Fruit fly (Drosophila melanogaster) whole organism, adult: ENCODE results near the gene Tusp.

Experiments
- CG11617 ChIP-seq: fragments of 200-800 bp; sonication (Bioruptor generic); optimal IDR thresholded peaks from 2 replicates; lab custom pipeline; 2017; ENCODE audit warnings: mild to moderate bottlenecking, missing biosample characterization, missing genetic modification reagents, missing genetic modification characterization
- CG12768 ChIP-seq: fragments of 200-800 bp; sonication (Bioruptor generic); optimal IDR thresholded peaks from 2 replicates; lab custom pipeline; 2017; ENCODE audit warnings: missing biosample characterization, missing genetic modification characterization, mild to moderate bottlenecking, moderate library complexity, missing genetic modification reagents
- CG14711 ChIP-seq: fragments of 200-800 bp; sonication (Bioruptor generic); optimal IDR thresholded peaks from 2 replicates; lab custom pipeline; 2018; ENCODE audit warnings: missing biosample characterization, mild to moderate bottlenecking, missing genetic modification characterization, moderate library complexity
- CG1620 ChIP-seq: fragments of 200-800 bp; sonication (Bioruptor generic); optimal IDR thresholded peaks from 2 replicates; lab custom pipeline; 2016; ENCODE audit warnings: missing biosample characterization, missing genetic modification characterization
- CG33017 ChIP-seq: fragments of 200-800 bp; sonication (Bioruptor generic); optimal IDR thresholded peaks from 2 replicates; lab custom pipeline; 2018; ENCODE audit warnings: missing biosample characterization, mild to moderate bottlenecking, missing genetic modification characterization, moderate library complexity
- CG5204 ChIP-seq: fragments of 200-800 bp; sonication (Bioruptor generic); optimal IDR thresholded peaks from 2 replicates; lab custom pipeline; 2016; ENCODE audit warnings: missing biosample characterization, missing genetic modification characterization
- CG7045 ChIP-seq: fragments of 200-800 bp; sonication (Bioruptor generic); optimal IDR thresholded peaks from 2 replicates; lab custom pipeline; 2017; ENCODE audit warnings: missing biosample characterization, mild to moderate bottlenecking, missing genetic modification characterization
- CG7101 ChIP-seq: fragments of 200-800 bp; sonication (Bioruptor generic); optimal IDR thresholded peaks from 2 replicates; lab custom pipeline; 2018; ENCODE audit warnings: missing biosample characterization, mild to moderate bottlenecking, missing genetic modification characterization, moderate library complexity
- Clk ChIP-seq: fragments of 200-800 bp; sonication (Bioruptor generic); optimal IDR thresholded peaks from 2 replicates; lab custom pipeline; 2017; ENCODE audit warnings: missing biosample characterization, missing genetic modification characterization
- Crg-1 ChIP-seq: fragments of 200-800 bp; sonication (Bioruptor generic); optimal IDR thresholded peaks from 2 replicates; lab custom pipeline; 2016; ENCODE audit warnings: missing biosample characterization, missing genetic modification characterization
- Hr96 ChIP-seq: fragments of 200-800 bp; sonication (Bioruptor generic); optimal IDR thresholded peaks from 2 replicates; lab custom pipeline; 2016; ENCODE audit warnings: missing biosample characterization, missing genetic modification characterization
- Mnt ChIP-seq: fragments of 200-800 bp; sonication (Bioruptor generic); optimal IDR thresholded peaks from 2 replicates; lab custom pipeline; 2016; ENCODE audit warnings: missing biosample characterization, mild to moderate bottlenecking, missing genetic modification characterization
- bab1 ChIP-seq: fragments of 200-800 bp; sonication (Bioruptor generic); optimal IDR thresholded peaks from 3 replicates; lab custom pipeline; 2019; ENCODE audit warnings: missing biosample characterization, mild to moderate bottlenecking, missing genetic modification characterization, moderate library complexity
- cic ChIP-seq: fragments of 200-800 bp; sonication (Bioruptor generic); optimal IDR thresholded peaks from 2 replicates; lab custom pipeline; 2017; ENCODE audit warnings: missing biosample characterization, mild to moderate bottlenecking, missing genetic modification characterization, moderate library complexity
- cnc ChIP-seq, 2 experiments: fragments of >200 bp; optimal IDR thresholded peaks; 2 replicates each; lab custom pipeline; 2017
- kay ChIP-seq: fragments of 200-800 bp; sonication (Bioruptor generic); peaks from one replicate; lab custom pipeline; 2016; ENCODE audit warnings: missing biosample characterization, missing genetic modification characterization, borderline replicate concordance
- ovo ChIP-seq: fragments of 200-800 bp; sonication (Bioruptor generic); optimal IDR thresholded peaks from 2 replicates; lab custom pipeline; 2016; ENCODE audit warnings: missing biosample characterization, missing genetic modification characterization
- pad ChIP-seq: fragments of 200-800 bp; sonication (Bioruptor generic); optimal IDR thresholded peaks from 3 replicates; lab custom pipeline; 2017; ENCODE audit warnings: missing biosample characterization, missing genetic modification characterization, mild to moderate bottlenecking, moderate library complexity, missing genetic modification reagents
- tj ChIP-seq: fragments of 200-800 bp; sonication (Bioruptor generic); optimal IDR thresholded peaks from 3 replicates; lab custom pipeline; 2017; ENCODE audit warnings: missing biosample characterization, mild to moderate bottlenecking, missing genetic modification characterization, moderate library complexity
- toe ChIP-seq: fragments of 200-800 bp; sonication (Bioruptor generic); optimal IDR thresholded peaks from 2 replicates; lab custom pipeline; 2016; ENCODE audit warnings: missing biosample characterization, missing genetic modification characterization

Gene Tusp

DNA sequence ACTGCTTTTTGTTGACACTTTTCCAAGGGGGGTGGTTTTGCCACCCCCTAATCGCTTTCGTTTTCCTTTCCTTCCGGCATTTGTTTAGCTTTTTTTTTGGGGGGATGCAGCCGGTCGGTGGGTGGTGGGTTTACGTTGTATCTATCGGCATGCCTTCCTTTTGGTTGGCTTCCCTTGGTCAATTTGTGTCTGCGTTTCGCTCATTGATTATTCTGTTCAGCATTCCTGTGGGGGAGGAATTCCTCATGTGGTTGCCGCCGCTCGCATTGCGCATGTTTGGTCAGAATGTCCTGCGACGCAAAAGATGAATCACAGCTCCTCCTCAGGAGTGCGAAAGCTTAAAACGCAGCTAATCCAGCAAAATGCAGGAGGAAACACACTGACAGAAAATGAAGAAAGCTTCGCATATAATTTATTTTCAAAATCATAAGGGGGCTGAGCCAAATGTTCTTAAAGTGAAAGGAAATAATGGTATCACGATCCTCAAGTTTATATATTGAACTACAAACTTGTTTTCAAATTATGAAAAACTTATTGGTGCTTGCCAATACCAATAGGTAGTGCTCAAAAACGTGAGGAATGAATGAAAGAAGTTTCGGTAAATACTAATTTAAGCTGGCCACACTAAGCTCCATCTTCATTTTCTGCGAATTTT lies 44.6 kb downstream of the Tusp start, which contains the start of gene RpS10a:
Gene RpS10a (plus strand): TSS at position 605 of the 655 bp plus-strand sequence.
- no peak for TF ChIP-seq toe (GFP tag; lab: Kevin White, UChicago)
- TF ChIP-seq CG14711, result no peak
- TF ChIP-seq kay (GFP tag; lab: Kevin White, UChicago), result no peak
- TF ChIP-seq CG5204, result no peak
- TF ChIP-seq Crg-1 (GFP tag; lab: Kevin White, UChicago), result no peak
- TF ChIP-seq CG1620 (GFP tag; lab: Kevin White, UChicago), result no peak
- no peak for TF ChIP-seq cnc (optimal IDR thresholded peaks at IDR 0.05; lab: Kevin White, UChicago)
- TF ChIP-seq CG11617 (GFP tag; lab: Kevin White, UChicago), result no peak
- TF ChIP-seq cic (GFP tag; lab: Kevin White, UChicago), result no peak
- no peak for TF ChIP-seq CG7045 (GFP tag; lab: Kevin White, UChicago)
- no peak for TF ChIP-seq tj (GFP tag; lab: Kevin White, UChicago)

DNA sequence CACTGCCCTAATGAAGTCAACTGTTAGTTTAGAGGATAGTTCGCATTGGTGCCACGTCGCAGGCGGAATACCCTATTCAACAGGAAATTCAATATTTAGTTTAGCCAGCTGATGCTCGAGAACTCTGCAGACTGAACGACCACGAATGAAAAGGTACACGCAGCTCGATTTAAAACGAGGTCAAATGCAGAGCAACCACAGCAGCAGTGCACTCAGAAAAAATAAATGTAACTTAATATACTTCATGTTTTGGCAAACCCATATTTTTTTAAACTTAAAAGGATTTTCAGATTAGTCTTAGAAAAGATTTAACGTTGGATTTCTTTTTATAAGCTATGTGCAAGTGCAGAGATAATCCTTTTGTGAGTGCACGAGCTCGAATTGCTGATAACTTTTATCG lies 47.4 kb downstream of the Tusp start:
- no peak for TF ChIP-seq tj (GFP tag; lab: Kevin White, UChicago)
- peak; percentile 10 for TF ChIP-seq CG5204

DNA sequence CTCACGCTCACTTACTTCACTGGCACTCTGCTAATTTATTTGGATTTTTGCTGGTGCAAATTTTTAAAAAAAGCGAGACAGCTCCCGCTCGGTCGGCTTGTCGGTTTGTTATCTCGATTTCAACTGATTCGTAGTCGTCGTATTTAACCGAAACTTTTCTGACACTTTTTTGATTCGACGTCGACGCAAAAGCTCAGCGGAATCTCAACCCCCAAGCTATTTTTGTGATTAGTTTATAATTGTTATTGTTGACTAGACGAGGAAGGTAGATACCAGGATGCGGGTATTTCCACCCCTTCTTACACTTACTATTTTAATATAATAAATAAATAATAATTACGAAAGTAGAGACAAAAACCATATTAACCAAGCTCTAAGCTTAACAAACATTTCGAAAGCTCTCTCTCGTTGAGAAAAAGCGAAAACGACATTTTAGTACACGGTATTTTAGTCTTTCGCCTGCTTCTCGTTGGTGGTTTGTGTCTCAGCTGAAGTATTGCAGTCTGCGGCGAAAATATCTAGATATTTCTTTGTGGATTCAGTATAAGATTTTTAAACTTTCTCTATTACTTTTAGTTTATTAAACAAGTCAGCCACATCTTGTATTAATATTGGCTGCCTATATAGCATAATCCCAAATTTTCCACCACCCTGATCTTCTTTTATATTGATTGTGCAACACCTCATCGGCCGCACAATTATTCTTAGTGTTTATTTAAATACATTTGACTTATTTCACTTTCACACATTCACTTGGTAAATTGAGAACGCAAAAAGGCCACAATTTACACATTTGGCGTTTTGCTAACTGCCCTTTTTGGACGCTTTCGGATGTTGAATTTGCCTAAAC lies 49.2 kb downstream of the Tusp start, which contains the start of gene tau:
Gene tau (minus strand): TSS at position 311 of the 850 bp plus-strand sequence.
- TF ChIP-seq Crg-1 (GFP tag; lab: Kevin White, UChicago) (no peak), kay (GFP tag; lab: Kevin White, UChicago) (peak; percentile 71), cic (GFP tag; lab: Kevin White, UChicago) (peak; percentile 16)

DNA sequence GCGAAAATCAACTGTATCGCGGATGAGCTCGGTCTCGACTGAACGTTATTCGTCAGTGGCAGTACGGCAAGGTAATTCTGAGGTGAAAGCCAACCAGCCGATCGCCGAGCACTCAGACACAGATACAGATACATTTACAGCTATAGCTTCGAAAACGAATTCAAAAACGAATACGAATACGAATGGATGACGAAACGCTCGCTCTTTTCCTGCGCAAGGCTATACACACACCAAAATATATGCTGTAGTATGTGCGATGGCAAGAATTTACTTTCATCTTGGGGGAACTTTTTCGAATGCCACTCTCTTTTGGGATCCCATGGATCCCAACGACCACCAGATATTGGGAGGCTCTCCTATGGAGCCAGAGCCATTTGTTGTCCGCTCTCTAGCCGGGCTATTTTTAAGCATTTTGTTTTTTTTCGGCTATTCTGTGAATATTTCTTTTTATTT lies 52.5 kb downstream of the Tusp start, which contains the start of gene Mlc1:
Gene Mlc1 (minus strand): TSS at position 51 of the 453 bp plus-strand sequence.
- TF ChIP-seq kay (GFP tag; lab: Kevin White, UChicago), result no peak
- TF ChIP-seq pad (GFP tag; lab: Kevin White, UChicago), result no peak
- TF ChIP-seq Mnt (GFP tag; lab: Kevin White, UChicago), result no peak
- no peak for TF ChIP-seq Crg-1 (GFP tag; lab: Kevin White, UChicago)
- no peak for TF ChIP-seq tj (GFP tag; lab: Kevin White, UChicago)
- no peak for TF ChIP-seq cic (GFP tag; lab: Kevin White, UChicago)
- TF ChIP-seq cnc (optimal IDR thresholded peaks at IDR 0.05; lab: Kevin White, UChicago), result no peak
- no peak for TF ChIP-seq CG11617 (GFP tag; lab: Kevin White, UChicago)
- TF ChIP-seq Hr96 (GFP tag; lab: Kevin White, UChicago), result no peak
- TF ChIP-seq CG1620 (GFP tag; lab: Kevin White, UChicago), result no peak
- no peak for TF ChIP-seq CG7045 (GFP tag; lab: Kevin White, UChicago)

DNA sequence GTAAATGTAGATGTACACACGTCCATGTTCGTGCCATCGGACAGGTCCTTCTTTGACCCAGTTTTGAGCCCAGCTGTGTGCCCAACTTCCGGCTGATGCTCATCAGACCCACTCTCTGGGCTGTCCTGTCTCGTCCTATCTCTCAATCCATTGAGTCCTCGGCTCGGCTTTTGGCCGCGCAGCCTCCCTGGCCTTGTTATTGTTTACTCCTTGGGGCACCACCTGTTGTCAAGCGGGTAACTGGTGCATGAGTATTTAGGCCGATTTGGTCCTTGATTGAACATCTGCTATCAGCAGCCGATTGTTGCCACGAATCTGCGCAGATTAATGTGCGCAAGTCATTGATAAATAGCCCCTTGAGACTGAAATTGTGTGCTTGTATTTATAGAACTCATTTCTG lies 53.7 kb downstream of the Tusp start:
- TF ChIP-seq CG14711 (no peak), CG7045 (GFP tag; lab: Kevin White, UChicago) (no peak), Mnt (GFP tag; lab: Kevin White, UChicago) (no peak), CG1620 (GFP tag; lab: Kevin White, UChicago) (no peak), CG5204 (no peak), Crg-1 (GFP tag; lab: Kevin White, UChicago) (no peak), tj (GFP tag; lab: Kevin White, UChicago) (no peak)

DNA sequence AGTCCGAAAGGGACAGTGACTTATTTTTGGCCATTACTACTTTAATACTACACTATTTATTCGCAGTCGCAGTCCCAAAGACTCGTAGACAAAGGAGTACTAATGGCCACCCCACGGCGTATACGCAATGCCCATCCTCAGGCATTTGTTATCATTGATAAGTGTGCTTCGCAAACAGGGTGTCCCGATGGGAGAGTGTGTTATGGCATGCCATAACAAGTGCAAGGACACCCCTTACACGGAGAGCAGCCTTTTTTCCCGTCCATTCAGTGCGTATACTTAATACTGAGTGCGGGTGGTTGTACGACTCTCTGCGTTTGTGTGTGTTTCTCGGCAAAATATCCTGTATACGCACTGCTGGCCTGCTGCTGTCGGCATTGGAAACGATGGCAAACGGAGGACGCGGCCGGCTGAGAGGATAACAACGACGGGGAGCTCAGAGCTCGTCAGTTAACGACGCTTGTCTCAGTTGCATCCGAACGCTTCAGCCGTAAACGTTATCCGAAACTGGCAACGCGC lies 54.4 kb downstream of the Tusp start, which contains the start of gene unc80:
Gene unc80 (plus strand): TSS at position 469 of the 519 bp plus-strand sequence.
- TF ChIP-seq Clk (GFP tag; lab: Kevin White, UChicago) (no peak), bab1 (no peak), toe (GFP tag; lab: Kevin White, UChicago) (peak; percentile 40), CG5204 (peak; percentile 57), CG7045 (GFP tag; lab: Kevin White, UChicago) (peak; percentile 41)

DNA sequence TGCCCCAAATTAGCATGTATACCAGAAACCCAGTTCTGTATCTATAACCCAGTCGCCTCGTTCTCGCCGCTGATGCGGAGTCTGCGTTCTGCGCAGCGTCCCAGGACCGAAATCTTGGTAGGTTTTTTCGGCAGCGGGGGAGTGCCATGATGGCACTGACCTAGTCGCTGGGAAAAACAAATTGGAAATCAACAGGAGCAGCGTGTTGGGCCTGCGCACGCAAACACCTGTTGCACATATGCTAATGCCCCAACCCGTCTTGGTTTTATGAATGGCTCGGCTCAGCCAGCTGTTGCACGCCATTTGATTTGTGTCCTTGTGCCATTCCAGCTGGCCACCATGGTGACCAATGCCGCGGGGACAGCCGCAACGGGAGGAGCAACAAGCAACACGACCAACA lies 55.2 kb downstream of the Tusp start:
- TF ChIP-seq Mnt (GFP tag; lab: Kevin White, UChicago) (peak; percentile 40), tj (GFP tag; lab: Kevin White, UChicago) (no peak)

DNA sequence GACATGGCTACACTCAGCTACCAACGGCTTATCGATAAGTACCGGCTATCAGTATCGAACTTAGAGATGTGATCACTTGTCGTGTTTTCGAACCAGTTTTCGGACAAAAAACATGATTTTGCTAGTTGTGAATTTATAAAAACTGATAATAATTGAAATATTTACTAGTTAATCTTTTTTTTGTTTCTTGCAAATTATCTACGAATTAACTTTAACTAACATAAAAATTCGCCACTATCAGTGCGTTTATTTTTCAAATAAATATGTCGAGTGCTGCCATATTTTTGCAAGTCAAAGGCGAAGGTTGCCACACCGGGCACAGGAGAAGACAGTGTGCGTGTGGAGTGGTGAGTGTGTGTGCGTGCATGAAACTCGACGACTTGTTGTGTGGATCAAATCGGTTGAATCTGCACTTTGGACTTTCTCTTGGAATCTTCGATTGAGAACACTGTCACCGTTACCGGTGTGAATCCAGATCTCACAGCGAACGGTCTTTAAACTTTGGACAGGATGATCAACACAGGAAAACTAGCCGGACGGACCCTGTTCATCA lies 69.6 kb downstream of the Tusp start, which contains the start of gene Hsdl2:
Gene Hsdl2 (plus strand): TSS at position 349 of the 553 bp plus-strand sequence.
- TF ChIP-seq cic (GFP tag; lab: Kevin White, UChicago), result no peak
- TF ChIP-seq CG1620 (GFP tag; lab: Kevin White, UChicago), result peak; percentile 38
- no peak for TF ChIP-seq cnc (optimal IDR thresholded peaks at IDR 0.05; lab: Kevin White, UChicago)
- peak; percentile 62 for TF ChIP-seq toe (GFP tag; lab: Kevin White, UChicago)
- peak; percentile 46 for TF ChIP-seq Mnt (GFP tag; lab: Kevin White, UChicago)
- TF ChIP-seq pad (GFP tag; lab: Kevin White, UChicago), result peak; percentile 41
- peak; percentile 33 for TF ChIP-seq Clk (GFP tag; lab: Kevin White, UChicago)
- peak; percentile 41 for TF ChIP-seq ovo
- TF ChIP-seq CG5204, result peak; percentile 76
- peak; percentile 57 for TF ChIP-seq Hr96 (GFP tag; lab: Kevin White, UChicago)
- peak; percentile 22 for TF ChIP-seq CG7045 (GFP tag; lab: Kevin White, UChicago)
- TF ChIP-seq CG14711, result peak; percentile 46
- peak; percentile 76 for TF ChIP-seq CG11617 (GFP tag; lab: Kevin White, UChicago)
- TF ChIP-seq CG33017, result peak; percentile 30
- TF ChIP-seq kay (GFP tag; lab: Kevin White, UChicago), result no peak
- TF ChIP-seq Crg-1 (GFP tag; lab: Kevin White, UChicago), result peak; percentile 72
- peak; percentile 43 for TF ChIP-seq tj (GFP tag; lab: Kevin White, UChicago)
- peak; percentile 37 for TF ChIP-seq bab1
- no peak for TF ChIP-seq CG7101
- TF ChIP-seq CG12768 (GFP tag; lab: Kevin White, UChicago), result peak; percentile 92
